Fruit fly (Drosophila melanogaster): ENCODE measurements around the gene CG34173.

The CG34173 gene

DNA sequence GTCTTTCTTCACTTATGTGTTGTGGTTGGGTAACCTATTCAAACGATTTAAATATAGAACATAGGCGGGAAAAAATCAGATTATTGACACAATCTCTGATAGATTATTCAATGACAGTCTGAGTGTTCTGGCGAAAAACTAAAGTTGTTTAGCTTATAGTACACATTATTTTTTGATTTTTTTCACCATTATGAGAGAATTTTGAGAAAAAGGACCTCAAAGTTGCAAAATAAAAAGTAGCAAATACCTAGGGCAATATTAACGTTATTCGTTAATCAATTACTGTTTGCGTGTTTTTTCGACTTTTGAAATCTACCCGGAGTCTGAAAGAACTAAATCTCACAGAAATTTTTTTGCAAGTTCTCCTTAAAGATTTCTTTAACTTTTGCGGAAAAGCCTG lies at the start of gene CG34173:
Gene CG34173 (minus strand): TSS at position 101 of the 400 bp plus-strand sequence.
- TF ChIP-seq Neu2 (GFP tag; optimal IDR thresholded peaks at IDR 0.05; ENCODE audit: borderline replicate concordance) = no peak

DNA sequence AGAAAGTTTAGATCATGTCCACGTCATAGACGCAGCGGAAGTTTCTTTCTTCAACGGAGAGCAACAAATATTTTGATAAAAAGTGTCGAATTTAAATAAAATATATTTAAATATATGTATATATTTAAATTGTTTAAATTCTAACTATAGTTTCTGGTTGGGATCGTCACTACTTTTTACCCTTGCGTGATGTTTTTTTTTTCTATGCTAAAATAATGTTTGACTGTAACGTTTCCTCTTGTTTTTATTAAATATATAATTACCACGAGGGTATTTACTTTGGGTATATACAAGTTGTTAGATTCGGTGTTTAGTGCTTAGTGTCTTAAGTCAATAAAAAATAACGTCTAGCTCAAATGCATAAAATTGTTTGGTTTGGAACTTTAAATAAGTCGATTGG lies 25.2 kb upstream of the CG34173 start, which contains the start of gene ttm3:
Gene ttm3 (plus strand): TSS at position 301 of the 400 bp plus-strand sequence.
- TF ChIP-seq gfzf (GFP tag; optimal IDR thresholded peaks at IDR 0.05) (no peak), ind (GFP tag; optimal IDR thresholded peaks at IDR 0.05) (no peak)

DNA sequence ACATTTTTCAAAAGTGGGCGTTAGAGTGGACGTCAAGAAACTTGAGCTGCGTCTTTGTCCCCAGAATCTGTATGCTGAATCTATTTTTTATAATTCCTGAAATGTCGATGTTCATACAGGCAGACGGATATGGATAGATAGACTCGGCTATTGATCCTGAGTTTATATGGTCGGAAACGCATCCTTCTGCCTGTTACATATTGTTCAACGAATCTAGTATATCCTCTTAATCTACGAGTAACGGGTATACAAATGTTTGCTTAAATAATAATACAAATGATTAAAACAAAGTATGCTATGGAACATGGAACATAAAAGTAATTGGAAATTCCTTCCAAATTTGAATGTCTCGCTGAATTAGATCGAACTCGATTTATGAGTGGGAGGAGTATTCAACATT lies 16.7 kb upstream of the CG34173 start, which contains the start of gene tplus3a:
Gene tplus3a (plus strand): TSS at position 301 of the 400 bp plus-strand sequence.
- TF ChIP-seq ewg (GFP tag; optimal IDR thresholded peaks at IDR 0.05) = no peak
- TF ChIP-seq Ssrp (tag; optimal IDR thresholded peaks at IDR 0.05) = no peak
- TF ChIP-seq Asciz (GFP tag; optimal IDR thresholded peaks at IDR 0.05) = no peak
- no peak for TF ChIP-seq toy (GFP tag; IDR thresholded peaks at IDR 0.05)
- TF ChIP-seq CG34422 (GFP tag; IDR thresholded peaks at IDR 0.05) = no peak
- no peak for TF ChIP-seq dysf (GFP tag; IDR thresholded peaks at IDR 0.05)
- TF ChIP-seq mld (GFP tag; IDR thresholded peaks at IDR 0.05; ENCODE audit: partially characterized antibody) = no peak
- TF ChIP-seq HHEX (GFP tag; optimal IDR thresholded peaks at IDR 0.05) = no peak
- no peak for TF ChIP-seq CG15479 (GFP tag; optimal IDR thresholded peaks at IDR 0.05)
- TF ChIP-seq MESR4 (GFP tag; optimal IDR thresholded peaks at IDR 0.05) = no peak
- no peak for TF ChIP-seq CG6683 (GFP tag; optimal IDR thresholded peaks at IDR 0.05)
- no peak for TF ChIP-seq CoRest (tag; optimal IDR thresholded peaks at IDR 0.05)

DNA sequence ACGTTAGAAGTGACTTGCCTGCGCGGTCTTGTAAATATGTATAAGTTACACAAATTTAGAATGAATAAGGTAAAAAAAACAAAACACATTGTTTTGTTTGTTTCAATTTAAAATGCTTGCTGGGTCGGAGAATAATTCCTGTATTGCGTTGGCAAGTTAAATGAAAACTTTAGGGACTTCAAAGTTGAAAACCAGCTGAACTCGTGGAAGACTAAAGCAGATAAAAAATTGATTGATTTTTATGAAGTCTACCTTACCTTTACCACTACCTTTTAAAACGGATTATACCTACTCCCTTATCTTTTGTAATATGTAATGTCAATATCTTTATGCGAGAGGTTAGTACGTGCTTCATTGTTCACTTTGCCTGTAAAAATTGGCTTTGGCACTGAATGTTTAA lies 11.1 kb upstream of the CG34173 start, which contains the start of gene CG42597:
Gene CG42597 (minus strand): TSS at position 101 of the 400 bp plus-strand sequence.
- TF ChIP-seq phol (tag; optimal IDR thresholded peaks at IDR 0.05) (no peak), Chrac-16 (GFP tag; optimal IDR thresholded peaks at IDR 0.05) (no peak), kay (GFP tag; optimal IDR thresholded peaks at IDR 0.05) (no peak), Jarid2 (GFP tag; optimal IDR thresholded peaks at IDR 0.05) (no peak), hth (optimal IDR thresholded peaks at IDR 0.05) (no peak), CG15696 (tag; optimal IDR thresholded peaks at IDR 0.05) (no peak), CG15073 (GFP tag; optimal IDR thresholded peaks at IDR 0.05) (no peak), nerfin-1 (tag; optimal IDR thresholded peaks at IDR 0.05) (no peak), CG4360 (GFP tag; IDR thresholded peaks at IDR 0.05) (no peak), dmrt99B (tag; optimal IDR thresholded peaks at IDR 0.05) (no peak)

DNA sequence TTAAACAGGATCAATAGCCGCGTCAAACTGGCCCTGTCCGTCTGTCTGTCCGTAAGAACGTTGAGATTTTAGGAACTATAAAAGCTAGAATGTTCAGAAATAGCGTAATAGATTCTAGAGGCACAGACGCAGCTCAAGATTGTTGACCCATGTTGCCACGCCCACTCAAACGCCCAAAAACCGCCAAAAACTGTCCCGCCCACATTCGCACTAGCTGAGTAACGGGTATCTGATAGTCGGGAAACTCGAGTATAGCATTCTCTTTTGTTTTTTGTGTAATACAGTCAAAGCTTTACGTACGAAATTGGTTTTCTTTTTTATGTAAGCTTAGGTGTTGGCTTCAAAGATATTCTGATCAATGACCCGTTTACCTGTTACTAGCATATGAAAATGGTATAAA lies 5.8 kb upstream of the CG34173 start:
- no peak for TF ChIP-seq Abd-B (GFP tag; optimal IDR thresholded peaks at IDR 0.05)
- no peak for TF ChIP-seq CG2712 (tag; optimal IDR thresholded peaks at IDR 0.05)
- TF ChIP-seq CG5245 (GFP tag; optimal IDR thresholded peaks at IDR 0.05) = no peak
- peak; percentile 51; the same call in 2 of the 3 replicates for TF ChIP-seq HLH4C (GFP tag; IDR thresholded peaks at IDR 0.05; ENCODE audit: partially characterized antibody)
- TF ChIP-seq nerfin-2 (GFP tag; IDR thresholded peaks at IDR 0.05; ENCODE audit: partially characterized antibody) = peak; percentile 23; the same call in 1 of the 2 replicates
- TF ChIP-seq dysf (GFP tag; IDR thresholded peaks at IDR 0.05) = no peak
- no peak for TF ChIP-seq MESR4 (GFP tag; optimal IDR thresholded peaks at IDR 0.05)
- no peak for TF ChIP-seq cad (GFP tag; optimal IDR thresholded peaks at IDR 0.05)
- TF ChIP-seq CG11695 (GFP tag; IDR thresholded peaks at IDR 0.05) = no peak
- TF ChIP-seq CG14860 (GFP tag; IDR thresholded peaks at IDR 0.05; ENCODE audit: partially characterized antibody) = peak; percentile 36; the same call in 1 of the 3 replicates
- TF ChIP-seq wor (GFP tag; IDR thresholded peaks at IDR 0.05) = no peak
- peak; percentile 57 for TF ChIP-seq CG16813 (GFP tag; IDR thresholded peaks at IDR 0.05; ENCODE audit: partially characterized antibody)
- no peak for TF ChIP-seq CG3995 (GFP tag; optimal IDR thresholded peaks at IDR 0.05)
- TF ChIP-seq Dad (GFP tag; optimal IDR thresholded peaks at IDR 0.05) = no peak
- TF ChIP-seq amos (GFP tag; IDR thresholded peaks at IDR 0.05; ENCODE audit: partially characterized antibody) = 0 out of 2 replicates have a peak, but pooled peaks have one; percentile 7
- peak; percentile 57; the same call in 1 of the 3 replicates for TF ChIP-seq CG7963 (GFP tag; IDR thresholded peaks at IDR 0.05; ENCODE audit: partially characterized antibody)
- no peak for TF ChIP-seq sob (GFP tag; IDR thresholded peaks at IDR 0.05)

Measured in whole organism, embryonic.